Fruit fly (Drosophila melanogaster): ENCODE results near the gene alpha-Est7.

The alpha-Est7 gene

DNA sequence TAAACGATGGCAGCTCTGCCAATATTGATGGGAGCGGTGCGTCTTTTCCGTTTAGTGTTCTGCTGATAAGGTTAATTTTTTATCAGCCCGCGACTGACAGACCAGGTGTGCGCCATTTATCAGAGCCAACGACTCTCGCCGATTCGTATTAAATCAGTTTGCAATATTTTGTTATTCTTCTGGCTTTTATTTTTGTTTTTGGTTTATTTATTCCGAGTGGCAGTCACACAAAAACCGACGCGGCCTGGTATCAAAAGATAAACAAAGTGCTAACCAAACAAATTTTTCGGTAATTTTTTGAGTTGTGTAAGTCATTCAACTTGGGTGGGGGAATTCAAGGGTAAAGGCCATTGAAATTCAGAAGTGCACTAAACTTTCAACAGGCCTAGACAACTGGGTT lies 26.1 kb downstream of the alpha-Est7 start:
- no peak for TF ChIP-seq psq (optimal IDR thresholded peaks at IDR 0.05)
- TF ChIP-seq Sin3A (optimal IDR thresholded peaks at IDR 0.05): no peak
- no peak for TF ChIP-seq Myc (optimal IDR thresholded peaks at IDR 0.05)

DNA sequence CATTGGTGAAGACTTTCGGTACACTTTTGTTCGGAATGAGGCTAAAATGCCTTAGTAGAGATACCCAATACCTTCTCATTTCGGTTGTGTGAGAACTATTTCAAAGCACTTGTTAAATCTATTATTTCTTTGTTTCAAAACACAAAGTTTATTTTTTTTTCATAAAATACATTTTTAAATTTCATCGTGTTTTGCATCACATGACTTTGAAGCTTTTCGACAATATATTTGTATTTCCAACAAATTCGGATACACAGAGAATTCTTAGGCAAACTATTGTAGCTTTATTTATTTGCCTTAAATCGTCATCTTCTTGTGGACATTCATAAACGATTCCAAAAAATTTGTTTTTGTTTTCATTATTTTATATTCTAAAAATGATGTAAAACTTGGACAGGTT lies 29.8 kb downstream of the alpha-Est7 start, which contains the start of gene alpha-Est10:
Gene alpha-Est10, minus strand, starts transcription at position 101 of the 400 bp plus-strand sequence.
- TF ChIP-seq insv (optimal IDR thresholded peaks at IDR 0.05) (no peak), Sin3A (optimal IDR thresholded peaks at IDR 0.05) (no peak), Myc (optimal IDR thresholded peaks at IDR 0.05) (no peak)

- TF ChIP-seq Sin3A (optimal IDR thresholded peaks at IDR 0.05): no peak
- no peak for TF ChIP-seq h (optimal IDR thresholded peaks at IDR 0.05)
- no peak for TF ChIP-seq ttk (optimal IDR thresholded peaks at IDR 0.05)
- TF ChIP-seq psq (optimal IDR thresholded peaks at IDR 0.05): no peak
These were observed 30.4 kb downstream of the alpha-Est7 start, which contains the start of gene CG42656 for dm6 chr3R:7493171-7493570. TSS of gene CG42656 (minus strand) at chr3R:7493271.

DNA sequence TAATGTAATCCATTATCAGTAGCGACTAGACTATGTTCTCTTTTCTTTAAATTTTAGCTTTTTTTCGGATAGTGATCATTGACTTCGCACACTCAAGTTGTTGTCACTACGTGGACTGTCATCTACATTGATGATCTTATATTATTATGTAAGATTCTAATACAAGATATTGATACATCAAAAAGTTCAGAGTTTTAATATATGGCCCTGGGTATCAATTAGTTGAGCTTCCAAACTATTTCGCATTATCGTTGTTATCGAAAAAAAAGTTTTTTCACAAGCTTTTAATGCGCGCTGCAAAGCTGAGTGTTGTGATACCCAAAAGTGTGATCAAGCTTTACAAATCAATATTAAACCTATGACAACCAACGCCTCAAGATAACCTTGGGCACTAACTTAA lies 31.5 kb downstream of the alpha-Est7 start:
- TF ChIP-seq ttk (optimal IDR thresholded peaks at IDR 0.05) (no peak), Myc (optimal IDR thresholded peaks at IDR 0.05) (no peak), Sin3A (optimal IDR thresholded peaks at IDR 0.05) (no peak), h (optimal IDR thresholded peaks at IDR 0.05) (no peak), insv (optimal IDR thresholded peaks at IDR 0.05) (no peak), psq (optimal IDR thresholded peaks at IDR 0.05) (no peak)

dm6 chr3R:7491453-7491853 lies 32.1 kb downstream of the alpha-Est7 start:
- no peak for TF ChIP-seq insv (optimal IDR thresholded peaks at IDR 0.05)
- TF ChIP-seq Sin3A (optimal IDR thresholded peaks at IDR 0.05): no peak
- no peak for TF ChIP-seq h (optimal IDR thresholded peaks at IDR 0.05)
- no peak for TF ChIP-seq psq (optimal IDR thresholded peaks at IDR 0.05)
- TF ChIP-seq ttk (optimal IDR thresholded peaks at IDR 0.05): no peak
- no peak for TF ChIP-seq Myc (optimal IDR thresholded peaks at IDR 0.05)

dm6 chr3R:7490884-7491283 lies 32.7 kb downstream of the alpha-Est7 start:
- no peak for TF ChIP-seq psq (optimal IDR thresholded peaks at IDR 0.05)
- no peak for TF ChIP-seq Sin3A (optimal IDR thresholded peaks at IDR 0.05)
- no peak for TF ChIP-seq insv (optimal IDR thresholded peaks at IDR 0.05)
- TF ChIP-seq ttk (optimal IDR thresholded peaks at IDR 0.05): no peak
- TF ChIP-seq Myc (optimal IDR thresholded peaks at IDR 0.05): no peak
- TF ChIP-seq h (optimal IDR thresholded peaks at IDR 0.05): no peak

dm6 chr3R:7489902-7490301 lies 33.7 kb downstream of the alpha-Est7 start:
- no peak for TF ChIP-seq h (optimal IDR thresholded peaks at IDR 0.05)

- TF ChIP-seq insv (optimal IDR thresholded peaks at IDR 0.05) (no peak), ttk (optimal IDR thresholded peaks at IDR 0.05) (no peak), Sin3A (optimal IDR thresholded peaks at IDR 0.05) (no peak), psq (optimal IDR thresholded peaks at IDR 0.05) (no peak), h (optimal IDR thresholded peaks at IDR 0.05) (no peak), Myc (optimal IDR thresholded peaks at IDR 0.05) (no peak)
These were observed 47.8 kb downstream of the alpha-Est7 start for dm6 chr3R:7475708-7476107.

dm6 chr3R:7474616-7475120 lies 48.9 kb downstream of the alpha-Est7 start:
- no peak for TF ChIP-seq Sin3A (optimal IDR thresholded peaks at IDR 0.05)
- no peak for TF ChIP-seq psq (optimal IDR thresholded peaks at IDR 0.05)
- no peak for TF ChIP-seq h (optimal IDR thresholded peaks at IDR 0.05)
- no peak for TF ChIP-seq Myc (optimal IDR thresholded peaks at IDR 0.05)
- no peak for TF ChIP-seq ttk (optimal IDR thresholded peaks at IDR 0.05)
- TF ChIP-seq insv (optimal IDR thresholded peaks at IDR 0.05): peak; percentile 17

dm6 chr3R:7473767-7474254 lies 49.7 kb downstream of the alpha-Est7 start, which contains the start of gene CG1142:
TSS of gene CG1142 (minus strand) at chr3R:7473781.
- TF ChIP-seq psq (optimal IDR thresholded peaks at IDR 0.05) (no peak), Sin3A (optimal IDR thresholded peaks at IDR 0.05) (no peak)

dm6 chr3R:7471894-7472293 lies 51.7 kb downstream of the alpha-Est7 start:
- TF ChIP-seq ttk (optimal IDR thresholded peaks at IDR 0.05): no peak
- no peak for TF ChIP-seq insv (optimal IDR thresholded peaks at IDR 0.05)
- no peak for TF ChIP-seq psq (optimal IDR thresholded peaks at IDR 0.05)
- TF ChIP-seq Myc (optimal IDR thresholded peaks at IDR 0.05): no peak
